Fruit fly (Drosophila melanogaster): ENCODE measurements around the gene daed.

The daed gene

dm6 chr2L:2196590-2197474 lies 19.3 kb downstream of the daed start (continued):
- peak in 1 of 2 experiments; percentile 54 for TF ChIP-seq crp (GFP tag; optimal IDR thresholded peaks at IDR 0.05)
- peak; percentile 87 for TF ChIP-seq Nf-YC (tag; optimal IDR thresholded peaks at IDR 0.05)
- TF ChIP-seq Abd-B (GFP tag; optimal IDR thresholded peaks at IDR 0.05), result no peak
- TF ChIP-seq p53 (GFP tag; optimal IDR thresholded peaks at IDR 0.05), result peak; percentile 32
- TF ChIP-seq CG42726 (GFP tag; IDR thresholded peaks at IDR 0.05; ENCODE audit: partially characterized antibody), result no peak
- no peak for TF ChIP-seq ro (GFP tag; IDR thresholded peaks at IDR 0.05)
- peak; percentile 18 for TF ChIP-seq pzg (GFP tag; optimal IDR thresholded peaks at IDR 0.05)
- peak; percentile 70 for TF ChIP-seq gcm (GFP tag; optimal IDR thresholded peaks at IDR 0.05)
- TF ChIP-seq CG17385 (GFP tag; optimal IDR thresholded peaks at IDR 0.05), result peak; percentile 3
- no peak for TF ChIP-seq crc (GFP tag; optimal IDR thresholded peaks at IDR 0.05)
- peak; percentile 29 for TF ChIP-seq CG1233 (GFP tag; optimal IDR thresholded peaks at IDR 0.05)
- TF ChIP-seq CG10209 (GFP tag; optimal IDR thresholded peaks at IDR 0.05), result peak; percentile 69
- TF ChIP-seq sna (GFP tag; IDR thresholded peaks at IDR 0.05; ENCODE audit: partially characterized antibody), result no peak
- peak; percentile 24 for TF ChIP-seq CG15696 (tag; optimal IDR thresholded peaks at IDR 0.05)
- peak; percentile 13 for TF ChIP-seq CG8359 (GFP tag; optimal IDR thresholded peaks at IDR 0.05; ENCODE audit: borderline replicate concordance)
- TF ChIP-seq nau (GFP tag; optimal IDR thresholded peaks at IDR 0.05), result no peak
- peak; percentile 2 for TF ChIP-seq corto (GFP tag; optimal IDR thresholded peaks at IDR 0.05)
- TF ChIP-seq Ptx1 (GFP tag; IDR thresholded peaks at IDR 0.05), result no peak
- TF ChIP-seq Hsf (GFP tag; optimal IDR thresholded peaks at IDR 0.05), result peak; percentile 45
- peak in 1 of 2 experiments; percentile 94 for TF ChIP-seq Eip74EF (GFP tag; optimal IDR thresholded peaks at IDR 0.05)
- TF ChIP-seq CG17568 (GFP tag; optimal IDR thresholded peaks at IDR 0.05), result no peak
- TF ChIP-seq Elba2 (GFP tag; optimal IDR thresholded peaks at IDR 0.05), result no peak
- TF ChIP-seq CG8765 (GFP tag; IDR thresholded peaks at IDR 0.05), result no peak
- TF ChIP-seq en (GFP tag; optimal IDR thresholded peaks at IDR 0.05), result no peak
- TF ChIP-seq knrl (GFP tag; IDR thresholded peaks at IDR 0.05; ENCODE audit: partially characterized antibody), result no peak
- peak; percentile 48 for TF ChIP-seq CG12071 (GFP tag; optimal IDR thresholded peaks at IDR 0.05)
- TF ChIP-seq CG33557 (GFP tag; optimal IDR thresholded peaks at IDR 0.05), result no peak

dm6 chr2L:2195328-2195727 lies 20.8 kb downstream of the daed start:
- TF ChIP-seq lbe (GFP tag; optimal IDR thresholded peaks at IDR 0.05) (no peak), tll (GFP tag; optimal IDR thresholded peaks at IDR 0.05) (no peak), pita (GFP tag; optimal IDR thresholded peaks at IDR 0.05) (peak; percentile 37), Kr (GFP tag; optimal IDR thresholded peaks at IDR 0.05) (no peak), CG1603 (tag; optimal IDR thresholded peaks at IDR 0.05) (no peak), zen2 (GFP tag; IDR thresholded peaks at IDR 0.05; ENCODE audit: partially characterized antibody) (no peak), CG8290 (GFP tag; optimal IDR thresholded peaks at IDR 0.05) (no peak), CG8290 (tag; optimal IDR thresholded peaks at IDR 0.05) (no peak), insv (GFP tag; optimal IDR thresholded peaks at IDR 0.05) (peak in 1 of 2 experiments; percentile 53), zen (tag; optimal IDR thresholded peaks at IDR 0.05) (peak; percentile 16), Taf1 (GFP tag; IDR thresholded peaks at IDR 0.05) (no peak)
